Fruit fly (Drosophila melanogaster) whole organism, embryonic: Measurements from ENCODE around the gene mRpS25.

Source experiments
- Awh ChIP-seq: fragments of 200-800 bp; sonication (Bioruptor generic); IDR thresholded peaks from 2 replicates; pipeline ENCODE4, ENCODE4 v1.3.6; 2022; ENCODE audit warnings: missing biosample characterization, missing genetic modification characterization
- Bdp1 ChIP-seq: fragments of 200-800 bp; sonication (Bioruptor generic); optimal IDR thresholded peaks from 3 replicates; lab custom pipeline; 2016; ENCODE audit warnings: missing biosample characterization, missing genetic modification characterization
- Blimp-1 ChIP-seq: fragments of 200-800 bp; sonication (Bioruptor generic); optimal IDR thresholded peaks from 3 replicates; lab custom pipeline; 2018; ENCODE audit warnings: missing biosample characterization, missing genetic modification characterization, mild to moderate bottlenecking, moderate library complexity, missing genetic modification reagents
- BtbVII ChIP-seq: fragments of 200-800 bp; sonication (Bioruptor generic); optimal IDR thresholded peaks from 3 replicates; lab custom pipeline; 2017; ENCODE audit warnings: missing biosample characterization, mild to moderate bottlenecking, missing genetic modification characterization
- CG10147 ChIP-seq: fragments of 200-800 bp; sonication (Bioruptor generic); optimal IDR thresholded peaks from 2 replicates; lab custom pipeline; 2019; ENCODE audit warnings: missing biosample characterization, mild to moderate bottlenecking, missing genetic modification characterization, moderate library complexity
- CG12744 ChIP-seq: fragments of 200-800 bp; sonication (Bioruptor generic); optimal IDR thresholded peaks from 2 replicates; lab custom pipeline; 2016; ENCODE audit warnings: missing biosample characterization, missing genetic modification characterization
- CG13775 ChIP-seq: fragments of 200-800 bp; sonication (Bioruptor generic); optimal IDR thresholded peaks from 3 replicates; lab custom pipeline; 2017; ENCODE audit warnings: missing biosample characterization, mild to moderate bottlenecking, missing genetic modification characterization
- CG14710 ChIP-seq: fragments of 200-800 bp; sonication (Bioruptor generic); optimal IDR thresholded peaks from 3 replicates; lab custom pipeline; 2019; ENCODE audit warnings: missing biosample characterization, mild to moderate bottlenecking, missing genetic modification characterization, moderate library complexity
- CG14965 ChIP-seq: fragments of 200-800 bp; sonication (Bioruptor generic); optimal IDR thresholded peaks from 2 replicates; lab custom pipeline; 2016; ENCODE audit warnings: missing biosample characterization, missing genetic modification characterization, borderline replicate concordance
- CG1529 ChIP-seq: fragments of 200-800 bp; sonication (Bioruptor generic); optimal IDR thresholded peaks from 3 replicates; lab custom pipeline; 2018; ENCODE audit warnings: missing biosample characterization, missing genetic modification characterization
- CG16813 ChIP-seq: fragments of 200-800 bp; sonication (Bioruptor generic); IDR thresholded peaks from 3 replicates; pipeline ENCODE4 v1.3.6; 2022; ENCODE audit warnings: missing biosample characterization, missing genetic modification characterization; ENCODE audit not compliant: partially characterized antibody
- CG16815 ChIP-seq: fragments of 200-800 bp; sonication (Bioruptor generic); optimal IDR thresholded peaks from 3 replicates; lab custom pipeline; 2017; ENCODE audit warnings: missing biosample characterization, mild to moderate bottlenecking, missing genetic modification characterization
- CG3163 ChIP-seq: fragments of 200-800 bp; sonication (Bioruptor generic); optimal IDR thresholded peaks from 3 replicates; lab custom pipeline; 2016; ENCODE audit warnings: missing biosample characterization, missing genetic modification characterization
- CG3407 ChIP-seq: fragments of 200-800 bp; sonication (Bioruptor generic); optimal IDR thresholded peaks from 2 replicates; lab custom pipeline; 2018; ENCODE audit warnings: missing biosample characterization, mild to moderate bottlenecking, missing genetic modification characterization
- CG34224 ChIP-seq: fragments of 200-800 bp; sonication (Bioruptor generic); IDR thresholded peaks from 3 replicates; pipeline ENCODE4 v1.3.6; 2022; ENCODE audit warnings: missing biosample characterization, missing genetic modification characterization; ENCODE audit not compliant: partially characterized antibody
- CG4854 ChIP-seq: fragments of 200-800 bp; sonication (Bioruptor generic); optimal IDR thresholded peaks from 2 replicates; lab custom pipeline; 2016; ENCODE audit warnings: missing biosample characterization, missing genetic modification characterization, inconsistent platforms
- CG8388 ChIP-seq: fragments of 200-800 bp; sonication (Bioruptor generic); optimal IDR thresholded peaks from 2 replicates; lab custom pipeline; 2019; ENCODE audit warnings: missing biosample characterization, mild to moderate bottlenecking, missing genetic modification characterization, moderate library complexity
- CG8924 ChIP-seq: fragments of 200-800 bp; optimal IDR thresholded peaks from 3 replicates; lab custom pipeline; 2019; ENCODE audit warnings: missing biosample characterization, mild to moderate bottlenecking, missing genetic modification characterization, moderate library complexity
- CHES-1-like ChIP-seq: fragments of 200-800 bp; sonication (Bioruptor generic); optimal IDR thresholded peaks from 2 replicates; lab custom pipeline; 2016; ENCODE audit warnings: missing biosample characterization, missing genetic modification characterization
- CoRest ChIP-seq: fragments of 200-800 bp; sonication (Bioruptor generic); optimal IDR thresholded peaks from 3 replicates; lab custom pipeline; 2018; ENCODE audit warnings: missing biosample characterization, mild to moderate bottlenecking, missing genetic modification characterization, moderate library complexity
- Dll ChIP-seq: fragments of 200-800 bp; sonication (Bioruptor generic); IDR thresholded peaks from 4 replicates; pipeline ENCODE4 v1.3.6; 2022; ENCODE audit warnings: missing biosample characterization, missing genetic modification characterization; ENCODE audit not compliant: partially characterized antibody
- Dref ChIP-seq: fragments of 200-800 bp; sonication (Bioruptor generic); IDR thresholded peaks from 2 replicates; pipeline ENCODE4 v1.3.6; 2022; ENCODE audit warnings: missing biosample characterization, missing genetic modification characterization
- E2f2 ChIP-seq: fragments of 200-800 bp; sonication (Bioruptor generic); IDR thresholded peaks from 2 replicates; pipeline ENCODE4 v1.3.6; 2022; ENCODE audit warnings: missing biosample characterization, missing genetic modification characterization
- Elba2 ChIP-seq: fragments of 200-800 bp; sonication (Bioruptor generic); optimal IDR thresholded peaks from 3 replicates; lab custom pipeline; 2016; ENCODE audit warnings: missing biosample characterization, missing genetic modification characterization
- Hsf ChIP-seq: fragments of 200-800 bp; sonication (Bioruptor generic); optimal IDR thresholded peaks from 3 replicates; lab custom pipeline; 2016; ENCODE audit warnings: missing biosample characterization, missing genetic modification characterization
- Lhr ChIP-seq: fragments of 200-800 bp; sonication (Bioruptor generic); optimal IDR thresholded peaks from 3 replicates; lab custom pipeline; 2017; ENCODE audit warnings: mild to moderate bottlenecking, missing biosample characterization, missing genetic modification reagents, missing genetic modification characterization
- MBD-R2 ChIP-seq: fragments of 200-800 bp; sonication (Bioruptor generic); IDR thresholded peaks from 2 replicates; pipeline ENCODE4 v1.3.6; 2022; ENCODE audit warnings: missing biosample characterization, missing genetic modification characterization
- Med ChIP-seq: fragments of 200-800 bp; sonication (Bioruptor generic); peaks from one replicate; lab custom pipeline; 2016; ENCODE audit warnings: missing biosample characterization, missing genetic modification characterization, mild to moderate bottlenecking, inconsistent platforms, moderate library complexity
- Meics ChIP-seq: fragments of 200-800 bp; sonication (Bioruptor generic); optimal IDR thresholded peaks from 2 replicates; lab custom pipeline; 2017; ENCODE audit warnings: missing biosample characterization, mild to moderate bottlenecking, missing genetic modification characterization
- Myb ChIP-seq: fragments of 200-800 bp; sonication (Bioruptor generic); optimal IDR thresholded peaks from 2 replicates; lab custom pipeline; 2016; ENCODE audit warnings: missing biosample characterization, missing genetic modification characterization
- Pdp1 ChIP-seq, 2 experiments: fragments of 200-800 bp; sonication (Bioruptor generic); optimal IDR thresholded peaks; 3 replicates each; lab custom pipeline; 2016; ENCODE audit warnings: missing biosample characterization in 2 of 2, missing genetic modification characterization in 2 of 2, mild to moderate bottlenecking in 1 of 2, moderate library complexity in 1 of 2
- Side ChIP-seq: fragments of 200-800 bp; sonication (Bioruptor generic); optimal IDR thresholded peaks from 2 replicates; lab custom pipeline; 2016; ENCODE audit warnings: missing biosample characterization, missing genetic modification characterization
- Sin3A ChIP-seq: fragments of >200 bp; optimal IDR thresholded peaks from 2 replicates; lab custom pipeline; 2018
- Six4 ChIP-seq: fragments of 200-800 bp; sonication (Bioruptor generic); optimal IDR thresholded peaks from 2 replicates; lab custom pipeline; 2016; ENCODE audit warnings: missing biosample characterization, missing genetic modification characterization
- Sry-δ ChIP-seq: fragments of 200-800 bp; sonication (Bioruptor generic); optimal IDR thresholded peaks from 2 replicates; lab custom pipeline; 2016; ENCODE audit warnings: missing biosample characterization, missing genetic modification characterization
- amos ChIP-seq: fragments of 200-800 bp; sonication (Bioruptor generic); IDR thresholded peaks from 2 replicates; pipeline ENCODE4 v1.3.6; 2022; ENCODE audit warnings: missing biosample characterization, missing genetic modification characterization; ENCODE audit not compliant: partially characterized antibody
- cas ChIP-seq: fragments of 200-800 bp; sonication (Bioruptor generic); IDR thresholded peaks from 2 replicates; pipeline ENCODE4 v1.3.6; 2022; ENCODE audit warnings: missing biosample characterization, missing genetic modification characterization
- chif ChIP-seq, 2 experiments: fragments of 200-800 bp; sonication (Bioruptor generic); optimal IDR thresholded peaks; 3 replicates each; lab custom pipeline; 2016; ENCODE audit warnings: missing biosample characterization in 2 of 2, missing genetic modification characterization in 2 of 2
- ci ChIP-seq: fragments of 200-800 bp; sonication (Bioruptor generic); IDR thresholded peaks from 3 replicates; pipeline ENCODE4 v1.3.6; 2022; ENCODE audit warnings: missing biosample characterization, missing genetic modification characterization
- crp ChIP-seq, 2 experiments: fragments of 200-800 bp; sonication (Bioruptor generic); optimal IDR thresholded peaks; 2 replicates in 1 of 2; 3 replicates in 1 of 2; lab custom pipeline; 2017; ENCODE audit warnings: missing biosample characterization in 2 of 2, missing genetic modification characterization in 2 of 2, mild to moderate bottlenecking in 1 of 2, moderate library complexity in 1 of 2
- dimm ChIP-seq: fragments of 200-800 bp; sonication (Bioruptor generic); IDR thresholded peaks from 2 replicates; pipeline ENCODE4 v1.3.6; 2022; ENCODE audit warnings: missing biosample characterization, missing genetic modification characterization
- her ChIP-seq: fragments of 200-800 bp; sonication (Bioruptor generic); optimal IDR thresholded peaks from 2 replicates; lab custom pipeline; 2016; ENCODE audit warnings: missing biosample characterization, missing genetic modification characterization
- hkb ChIP-seq, 2 experiments: fragments of 200-800 bp in 1 of 2; fragments of >200 bp in 1 of 2; sonication (Bioruptor generic) in 1 of 2; IDR thresholded peaks in 1 of 2; optimal IDR thresholded peaks in 1 of 2; 2 replicates each; pipeline versions ENCODE4 v1.3.6 to Lab custom; 2017 to 2022; ENCODE audit warnings: missing biosample characterization in 1 of 2, missing genetic modification characterization in 1 of 2
- klu ChIP-seq: fragments of 200-800 bp; sonication (Bioruptor generic); IDR thresholded peaks from 2 replicates; pipeline ENCODE4 v1.3.6; 2022; ENCODE audit warnings: missing biosample characterization, missing genetic modification characterization
- nmo ChIP-seq: fragments of 200-800 bp; sonication (Bioruptor generic); optimal IDR thresholded peaks from 2 replicates; lab custom pipeline; 2018; ENCODE audit warnings: missing biosample characterization, mild to moderate bottlenecking, missing genetic modification characterization, moderate library complexity
- pum ChIP-seq: fragments of 200-800 bp; sonication (Bioruptor generic); optimal IDR thresholded peaks from 2 replicates; lab custom pipeline; 2016; ENCODE audit warnings: missing biosample characterization, missing genetic modification characterization
- sc ChIP-seq, 3 experiments: fragments of >200 bp in 2 of 3; fragments of 200-800 bp in 1 of 3; sonication (Bioruptor generic) in 1 of 3; optimal IDR thresholded peaks; 2 replicates in 2 of 3; 3 replicates in 1 of 3; lab custom pipeline; 2017; ENCODE audit warnings: mild to moderate bottlenecking in 1 of 3, missing biosample characterization in 1 of 3, missing genetic modification characterization in 1 of 3, missing genetic modification reagents in 1 of 3
- scrt ChIP-seq: fragments of 200-800 bp; sonication (Bioruptor generic); optimal IDR thresholded peaks from 2 replicates; lab custom pipeline; 2018; ENCODE audit warnings: missing biosample characterization, mild to moderate bottlenecking, missing genetic modification characterization, moderate library complexity
- seq ChIP-seq: fragments of 200-800 bp; sonication (Bioruptor generic); IDR thresholded peaks from 2 replicates; pipeline ENCODE4 v1.3.6; 2022; ENCODE audit warnings: missing biosample characterization, missing genetic modification characterization
- sr ChIP-seq: fragments of 200-800 bp; sonication (Bioruptor generic); IDR thresholded peaks from 3 replicates; pipeline ENCODE4 v1.3.6; 2022; ENCODE audit warnings: missing biosample characterization, missing genetic modification characterization

mRpS25 gene

dm6 chrX:14603600-14604182, 20.9 kb upstream of the mRpS25 start:
- TF ChIP-seq Lhr (GFP tag; lab: Kevin White, UChicago) (peak; percentile 14), Dref (GFP tag; lab: Robert Waterston, UW) (peak; percentile 62), nmo (GFP tag; lab: Kevin White, UChicago) (peak; percentile 2), CG8388 (GFP tag; lab: Kevin White, UChicago) (no peak), CoRest (peak; percentile 1), Hsf (GFP tag; lab: Kevin White, UChicago) (no peak), pum (GFP tag; lab: Kevin White, UChicago) (no peak), sc (optimal IDR thresholded peaks at IDR 0.05; lab: Kevin White, UChicago) (no peak), sc (GFP tag; optimal IDR thresholded peaks at IDR 0.05; lab: Kevin White, UChicago) (no peak), CG13775 (GFP tag; lab: Kevin White, UChicago) (no peak), ci (no peak), Myb (GFP tag; lab: Kevin White, UChicago) (peak; percentile 82), crp (GFP tag; optimal IDR thresholded peaks at IDR 0.05; lab: Kevin White, UChicago) (peak in 1 of 2 experiments; percentile 70), amos (GFP tag; lab: Robert Waterston, UW) (no peak), klu (GFP tag; lab: Robert Waterston, UW) (no peak), CG10147 (GFP tag; lab: Kevin White, UChicago) (no peak), Med (peak; percentile 67), seq (no peak), CHES-1-like (GFP tag; lab: Kevin White, UChicago) (no peak), E2f2 (GFP tag; lab: Robert Waterston, UW) (peak; percentile 96), her (GFP tag; lab: Kevin White, UChicago) (no peak), CG16813 (no peak), CG14710 (tag; lab: Kevin White, UChicago) (peak; percentile 30), Meics (GFP tag; lab: Kevin White, UChicago) (no peak), CG4854 (GFP tag; lab: Kevin White, UChicago) (no peak), CG8924 (tag; lab: Kevin White, UChicago) (no peak), Awh (GFP tag; lab: Robert Waterston, UW) (no peak), CG3163 (no peak), Blimp-1 (GFP tag; lab: Kevin White, UChicago) (no peak), Dll (GFP tag; lab: Robert Waterston, UW) (no peak), Pdp1 (GFP tag; optimal IDR thresholded peaks at IDR 0.05; lab: Kevin White, UChicago) (no peak), Sry-δ (peak; percentile 47), Bdp1 (GFP tag; lab: Kevin White, UChicago) (no peak), hkb (optimal IDR thresholded peaks at IDR 0.05; lab: Kevin White, UChicago) (peak; percentile 52), hkb (GFP tag; IDR thresholded peaks at IDR 0.05; lab: Robert Waterston, UW) (no peak), dimm (GFP tag; lab: Robert Waterston, UW) (no peak), MBD-R2 (GFP tag; lab: Robert Waterston, UW) (no peak), Elba2 (GFP tag; lab: Kevin White, UChicago) (no peak), CG3407 (no peak), BtbVII (GFP tag; lab: Kevin White, UChicago) (no peak), Sin3A (lab: Kevin White, UChicago) (peak; percentile 88), Six4 (GFP tag; lab: Kevin White, UChicago) (no peak), CG1529 (GFP tag; lab: Kevin White, UChicago) (no peak), CG34224 (GFP tag; lab: Robert Waterston, UW) (no peak), CG14965 (GFP tag; lab: Kevin White, UChicago) (no peak), Side (GFP tag; lab: Kevin White, UChicago) (no peak), cas (GFP tag; lab: Robert Waterston, UW) (no peak), CG12744 (GFP tag; lab: Kevin White, UChicago) (no peak), scrt (no peak), chif (GFP tag; optimal IDR thresholded peaks at IDR 0.05; lab: Kevin White, UChicago) (no peak), CG16815 (GFP tag; lab: Kevin White, UChicago) (no peak), sr (GFP tag; lab: Robert Waterston, UW) (no peak)
